Worm (Caenorhabditis elegans) whole organism, young adult: ENCODE results near the gene clec-195.

Experiments
- B0261.1 ChIP-seq: sonication (generic microtip); optimal IDR thresholded peaks from 2 replicates; lab custom pipeline; 2016; ENCODE audit warnings: mild to moderate bottlenecking, missing genetic modification characterization, moderate library complexity, missing compliant biosample characterization
- B0336.3 ChIP-seq: fragments of 200-800 bp; sonication (Bioruptor generic); IDR thresholded peaks from 2 replicates; pipeline ENCODE4 v1.3.6; 2022; ENCODE audit warnings: missing genetic modification characterization, missing compliant biosample characterization
- F10E7.11 ChIP-seq: sonication (generic microtip); optimal IDR thresholded peaks from 2 replicates; lab custom pipeline; 2017; ENCODE audit warnings: mild to moderate bottlenecking, missing genetic modification characterization, moderate library complexity, missing compliant biosample characterization
- F33H1.4 ChIP-seq: fragments of 200-800 bp; sonication (Bioruptor generic); IDR thresholded peaks from 2 replicates; pipeline ENCODE4 v1.3.6; 2022; ENCODE audit warnings: missing genetic modification reagents, missing genetic modification characterization, missing compliant biosample characterization
- F39B2.1 ChIP-seq: fragments of 200-800 bp; sonication (Bioruptor generic); IDR thresholded peaks from 2 replicates; pipeline ENCODE4 v1.3.6; 2022; ENCODE audit warnings: missing genetic modification reagents, missing genetic modification characterization, missing compliant biosample characterization
- F55B11.4 ChIP-seq: sonication (generic microtip); optimal IDR thresholded peaks from 2 replicates; lab custom pipeline; 2016; ENCODE audit warnings: missing compliant biosample characterization, missing genetic modification characterization, borderline replicate concordance; ENCODE audit not compliant: insufficient read depth
- Y67H2A.10 ChIP-seq: fragments of 200-800 bp; sonication (Bioruptor generic); conservative IDR thresholded peaks from 2 replicates; pipeline ENCODE4 v1.3.6; 2022; ENCODE audit warnings: missing genetic modification reagents, missing genetic modification characterization, missing compliant biosample characterization
- Y79H2A.3 ChIP-seq: fragments of 200-800 bp; sonication (Bioruptor generic); conservative IDR thresholded peaks from 2 replicates; pipeline ENCODE4 v1.3.6; 2022; ENCODE audit warnings: missing genetic modification reagents, missing genetic modification characterization, missing compliant biosample characterization
- ZK185.1 ChIP-seq: sonication (generic microtip); optimal IDR thresholded peaks from 2 replicates; lab custom pipeline; 2016; ENCODE audit warnings: mild to moderate bottlenecking, missing genetic modification characterization, missing compliant biosample characterization; ENCODE audit not compliant: poor library complexity, severe bottlenecking
- aptf-3 ChIP-seq: fragments of 200-800 bp; sonication (Bioruptor generic); IDR thresholded peaks from 2 replicates; pipeline ENCODE4 v1.3.6; 2022; ENCODE audit warnings: missing genetic modification characterization, missing compliant biosample characterization
- attf-3 ChIP-seq: fragments of 200-800 bp; sonication (Bioruptor generic); conservative IDR thresholded peaks from 2 replicates; pipeline ENCODE4 v1.3.6; 2022; ENCODE audit warnings: missing genetic modification reagents, missing genetic modification characterization, missing compliant biosample characterization
- cebp-1 ChIP-seq, 2 experiments: fragments of 200-800 bp in 1 of 2; sonication (Bioruptor generic) in 1 of 2; sonication (generic microtip) in 1 of 2; IDR thresholded peaks in 1 of 2; optimal IDR thresholded peaks in 1 of 2; 2 replicates each; pipeline versions ENCODE4 v1.3.6 to Lab custom; 2017 to 2022; ENCODE audit warnings: missing compliant biosample characterization in 2 of 2, missing genetic modification characterization in 2 of 2, mild to moderate bottlenecking in 1 of 2, missing genetic modification reagents in 1 of 2, moderate library complexity in 1 of 2
- ceh-100 ChIP-seq: fragments of 200-800 bp; sonication (Bioruptor generic); IDR thresholded peaks from 2 replicates; pipeline ENCODE4 v1.3.6; 2022; ENCODE audit warnings: missing genetic modification reagents, missing genetic modification characterization, missing compliant biosample characterization
- ceh-40 ChIP-seq: fragments of 200-800 bp; sonication (Bioruptor generic); IDR thresholded peaks from 2 replicates; pipeline ENCODE4 v1.3.6; 2022; ENCODE audit warnings: missing genetic modification characterization, missing compliant biosample characterization
- ceh-91 ChIP-seq: fragments of 200-800 bp; sonication (Bioruptor generic); IDR thresholded peaks from 2 replicates; pipeline ENCODE4 v1.3.6; 2022; ENCODE audit warnings: missing genetic modification reagents, missing genetic modification characterization, missing compliant biosample characterization
- chd-7 ChIP-seq: sonication (generic microtip); optimal IDR thresholded peaks from 2 replicates; lab custom pipeline; 2016; ENCODE audit warnings: mild to moderate bottlenecking, missing genetic modification characterization, moderate library complexity, missing compliant biosample characterization
- dox-1 ChIP-seq: fragments of 200-800 bp; sonication (Bioruptor generic); IDR thresholded peaks from 2 replicates; pipeline ENCODE4 v1.3.6; 2022; ENCODE audit warnings: missing genetic modification reagents, missing genetic modification characterization, missing compliant biosample characterization
- efl-1 ChIP-seq: fragments of 150-350 bp; optimal IDR thresholded peaks from 2 replicates; lab custom pipeline; 2014; ENCODE audit warnings: missing biosample characterization, missing genetic modification reagents, missing genetic modification characterization
- egl-44 ChIP-seq: fragments of 200-800 bp; sonication (Bioruptor generic); IDR thresholded peaks from 2 replicates; pipeline ENCODE4 v1.3.6; 2022; ENCODE audit warnings: missing genetic modification reagents, missing genetic modification characterization, missing compliant biosample characterization
- egrh-3 ChIP-seq: fragments of 200-800 bp; sonication (Bioruptor generic); IDR thresholded peaks from 2 replicates; pipeline ENCODE4 v1.3.6; 2022; ENCODE audit warnings: missing genetic modification reagents, missing genetic modification characterization, missing compliant biosample characterization
- ets-4 ChIP-seq: fragments of 200-800 bp; sonication (Bioruptor generic); optimal IDR thresholded peaks from 2 replicates; lab custom pipeline; 2018; ENCODE audit warnings: mild to moderate bottlenecking, missing genetic modification characterization, missing compliant biosample characterization
- fkh-3 ChIP-seq: sonication (generic microtip); optimal IDR thresholded peaks from 2 replicates; lab custom pipeline; 2016; ENCODE audit warnings: mild to moderate bottlenecking, missing genetic modification characterization, missing compliant biosample characterization
- gei-17 ChIP-seq: fragments of 200-800 bp; sonication (Bioruptor generic); optimal IDR thresholded peaks from 2 replicates; lab custom pipeline; 2018; ENCODE audit warnings: mild to moderate bottlenecking, missing genetic modification characterization, missing compliant biosample characterization
- hlh-26 ChIP-seq: fragments of 200-800 bp; sonication (Bioruptor generic); conservative IDR thresholded peaks from 2 replicates; pipeline ENCODE4 v1.3.6; 2022; ENCODE audit warnings: missing genetic modification reagents, missing genetic modification characterization, missing compliant biosample characterization
- hmg-20 ChIP-seq: fragments of 200-800 bp; sonication (Bioruptor generic); IDR thresholded peaks from 2 replicates; pipeline ENCODE4 v1.3.6; 2022; ENCODE audit warnings: missing genetic modification reagents, missing genetic modification characterization, missing compliant biosample characterization
- lag-1 ChIP-seq: fragments of 200-800 bp; sonication (Bioruptor generic); IDR thresholded peaks from 2 replicates; pipeline ENCODE4 v1.3.6; 2022; ENCODE audit warnings: missing genetic modification reagents, missing genetic modification characterization, missing compliant biosample characterization
- let-526 ChIP-seq: fragments of 200-800 bp; sonication (Bioruptor generic); IDR thresholded peaks from 2 replicates; pipeline ENCODE4 v1.3.6; 2022; ENCODE audit warnings: missing genetic modification reagents, missing genetic modification characterization, missing compliant biosample characterization
- lir-1 ChIP-seq: fragments of 200-800 bp; sonication (Bioruptor generic); conservative IDR thresholded peaks from 2 replicates; pipeline ENCODE4 v1.3.6; 2022; ENCODE audit warnings: missing genetic modification reagents, missing genetic modification characterization, missing compliant biosample characterization
- madf-10 ChIP-seq: sonication (generic microtip); optimal IDR thresholded peaks from 2 replicates; lab custom pipeline; 2016; ENCODE audit warnings: mild to moderate bottlenecking, missing genetic modification characterization, missing compliant biosample characterization
- mcd-1 ChIP-seq: fragments of 200-800 bp; sonication (Bioruptor generic); IDR thresholded peaks from 2 replicates; pipeline ENCODE4 v1.3.6; 2022; ENCODE audit warnings: missing genetic modification reagents, missing genetic modification characterization, missing compliant biosample characterization
- mel-28 ChIP-seq: sonication (generic microtip); optimal IDR thresholded peaks from 2 replicates; lab custom pipeline; 2016; ENCODE audit warnings: borderline replicate concordance, mild to moderate bottlenecking, missing genetic modification characterization, missing compliant biosample characterization
- nfyb-1 ChIP-seq: fragments of 200-800 bp; sonication (Bioruptor generic); IDR thresholded peaks from 2 replicates; pipeline ENCODE4 v1.3.6; 2022; ENCODE audit warnings: missing genetic modification reagents, missing genetic modification characterization, missing compliant biosample characterization
- nhr-179 ChIP-seq: sonication (generic microtip); optimal IDR thresholded peaks from 2 replicates; lab custom pipeline; 2016; ENCODE audit warnings: mild to moderate bottlenecking, missing genetic modification characterization, missing compliant biosample characterization
- nhr-90 ChIP-seq: sonication (generic microtip); optimal IDR thresholded peaks from 2 replicates; lab custom pipeline; 2016; ENCODE audit warnings: missing genotype, mild to moderate bottlenecking, missing genetic modification characterization, missing compliant biosample characterization
- pbrm-1 ChIP-seq: fragments of 200-800 bp; sonication (Bioruptor generic); IDR thresholded peaks from 2 replicates; pipeline ENCODE4 v1.3.6; 2022; ENCODE audit warnings: missing genetic modification reagents, missing genetic modification characterization, missing compliant biosample characterization
- pha-4 ChIP-seq: fragments of 150-350 bp; sonication (generic microtip); optimal IDR thresholded peaks from 2 replicates; lab custom pipeline; 2014; ENCODE audit warnings: missing biosample characterization, missing genetic modification reagents, missing genetic modification characterization
- sea-2 ChIP-seq: fragments of 200-800 bp; sonication (Bioruptor generic); IDR thresholded peaks from 2 replicates; pipeline ENCODE4 v1.3.6; 2022; ENCODE audit warnings: missing genetic modification characterization, missing compliant biosample characterization
- snpc-3.4 ChIP-seq: sonication (generic microtip); optimal IDR thresholded peaks from 2 replicates; lab custom pipeline; 2017; ENCODE audit warnings: missing genetic modification characterization, mild to moderate bottlenecking, missing compliant biosample characterization, antibody characterized with exemption, moderate library complexity, missing genotype, missing genetic modification reagents
- snpc-4 ChIP-seq, 5 experiments: fragments of 150-350 bp in 1 of 5; sonication (generic microtip) in 4 of 5; optimal IDR thresholded peaks; 2 replicates each; lab custom pipeline; 2014 to 2018; ENCODE audit warnings: missing genetic modification characterization in 5 of 5, missing biosample characterization in 3 of 5, antibody characterized with exemption in 2 of 5, mild to moderate bottlenecking in 2 of 5, missing compliant biosample characterization in 2 of 5, missing genotype in 2 of 5, moderate library complexity in 2 of 5, missing genetic modification reagents in 1 of 5
- tbp1 ChIP-seq: fragments of 200-800 bp; sonication (Bioruptor generic); optimal IDR thresholded peaks from 2 replicates; lab custom pipeline; 2018; ENCODE audit warnings: mild to moderate bottlenecking, missing genetic modification characterization, missing compliant biosample characterization
- tlf-1 ChIP-seq: fragments of 200-800 bp; sonication (Bioruptor generic); optimal IDR thresholded peaks from 2 replicates; lab custom pipeline; 2018; ENCODE audit warnings: mild to moderate bottlenecking, missing genetic modification characterization, missing compliant biosample characterization
- unc-130 ChIP-seq: sonication (generic microtip); optimal IDR thresholded peaks from 2 replicates; lab custom pipeline; 2016; ENCODE audit warnings: missing genetic modification reagents, missing genetic modification characterization, missing compliant biosample characterization
- zfh-2 ChIP-seq: fragments of 200-800 bp; sonication (Bioruptor generic); conservative IDR thresholded peaks from 2 replicates; pipeline ENCODE4 v1.3.6; 2022; ENCODE audit warnings: missing genetic modification reagents, missing genetic modification characterization, missing compliant biosample characterization
- ztf-22 ChIP-seq: fragments of 200-800 bp; sonication (Bioruptor generic); optimal IDR thresholded peaks from 2 replicates; lab custom pipeline; 2018; ENCODE audit warnings: mild to moderate bottlenecking, missing genetic modification characterization, moderate library complexity, missing compliant biosample characterization
- ztf-25 ChIP-seq: fragments of 200-800 bp; sonication (Bioruptor generic); IDR thresholded peaks from 2 replicates; pipeline ENCODE4 v1.3.6; 2022; ENCODE audit warnings: missing genetic modification reagents, missing genetic modification characterization, missing compliant biosample characterization

The clec-195 gene

DNA sequence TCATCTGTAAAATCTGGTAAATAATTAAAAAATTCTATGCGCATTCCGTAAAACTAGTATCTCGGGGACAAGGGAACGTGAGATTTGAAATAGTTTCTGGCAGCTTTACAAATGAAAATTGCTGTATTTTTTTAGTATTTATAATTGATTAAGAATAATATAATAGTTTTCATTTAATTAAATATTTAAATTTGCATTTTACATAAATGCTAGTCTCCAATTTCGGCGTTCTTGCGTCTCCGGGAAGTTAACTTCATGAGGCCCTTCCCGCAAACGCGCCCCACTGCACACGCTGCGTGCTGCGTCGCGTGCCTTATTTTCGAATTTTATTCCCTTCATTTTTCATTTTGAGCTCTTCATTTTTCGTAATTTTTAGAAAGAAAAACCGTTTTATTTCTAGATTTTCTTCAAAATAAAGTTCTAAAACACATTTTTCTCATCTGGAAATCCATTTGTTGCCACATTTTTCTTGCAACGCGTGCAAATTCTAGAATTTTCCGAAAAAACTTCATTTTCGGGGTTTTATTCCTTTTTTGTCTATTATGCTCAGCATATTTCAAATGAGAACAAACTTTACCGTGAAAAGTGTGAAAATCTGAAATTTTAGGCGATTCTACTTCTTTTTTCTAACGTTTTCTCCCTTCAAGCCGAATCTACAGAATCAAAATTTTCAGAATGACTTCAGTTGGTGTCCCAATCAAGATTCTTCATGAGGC, 42.0 kb upstream of the clec-195 start, which contains the start of the genes snx-13 and snr-1 (continued):
- TF ChIP-seq hmg-20 (GFP tag; lab: Robert Waterston, UW) (no peak), mel-28 (tag; lab: Kevin White, UChicago) (no peak), unc-130 (GFP tag; lab: Kevin White, UChicago) (peak; percentile 85), zfh-2 (GFP tag; lab: Robert Waterston, UW) (no peak), snpc-4 (GFP tag; optimal IDR thresholded peaks at IDR 0.05; lab: Kevin White, UChicago) (peak; percentile 73), snpc-4 (tag; optimal IDR thresholded peaks at IDR 0.05; lab: Kevin White, UChicago) (peak; percentile 36 to 91 (median 73)), efl-1 (GFP tag; lab: Kevin White, UChicago) (peak; percentile 16), cebp-1 (GFP tag; IDR thresholded peaks at IDR 0.05; lab: Robert Waterston, UW) (peak; percentile 43; the same call in 1 of the 2 replicates), cebp-1 (tag; optimal IDR thresholded peaks at IDR 0.05; lab: Kevin White, UChicago) (peak; percentile 67), sea-2 (no peak), snpc-3.4 (tag; lab: Kevin White, UChicago) (peak; percentile 57), gei-17 (GFP tag; lab: Kevin White, UChicago) (no peak), Y79H2A.3 (peak; percentile 82; the same call in 1 of the 2 replicates), F55B11.4 (tag; lab: Kevin White, UChicago) (no peak), ZK185.1 (tag; lab: Kevin White, UChicago) (peak; percentile 55), pha-4 (tag; lab: Kevin White, UChicago) (no peak), tbp1 (GFP tag; lab: Kevin White, UChicago) (peak; percentile 71), B0261.1 (tag; lab: Kevin White, UChicago) (peak; percentile 20), Y67H2A.10 (GFP tag; lab: Robert Waterston, UW) (no peak), ceh-40 (GFP tag; lab: Robert Waterston, UW) (no peak), let-526 (GFP tag; lab: Robert Waterston, UW) (0 out of 2 replicates have a peak, but pooled peaks have one; percentile 69), fkh-3 (tag; lab: Kevin White, UChicago) (no peak), F33H1.4 (0 out of 2 replicates have a peak, but pooled peaks have one; percentile 18), F10E7.11 (no peak), egl-44 (GFP tag; lab: Robert Waterston, UW) (no peak), chd-7 (no peak), madf-10 (peak; percentile 76), lir-1 (GFP tag; lab: Robert Waterston, UW) (peak; percentile 80), dox-1 (GFP tag; lab: Robert Waterston, UW) (peak; percentile 91), aptf-3 (no peak), lag-1 (GFP tag; lab: Robert Waterston, UW) (no peak), hlh-26 (GFP tag; lab: Robert Waterston, UW) (no peak), ceh-91 (GFP tag; lab: Robert Waterston, UW) (peak; percentile 70; the same call in 1 of the 2 replicates), ztf-22 (GFP tag; lab: Kevin White, UChicago) (no peak), ztf-25 (no peak), tlf-1 (GFP tag; lab: Kevin White, UChicago) (peak; percentile 34), mcd-1 (peak; percentile 96), B0336.3 (GFP tag; lab: Robert Waterston, UW) (0 out of 2 replicates have a peak, but pooled peaks have one; percentile 25), ceh-100 (GFP tag; lab: Robert Waterston, UW) (peak; percentile 99), nhr-90 (tag; lab: Kevin White, UChicago) (no peak), F39B2.1 (no peak), nhr-179 (tag; lab: Kevin White, UChicago) (no peak), ets-4 (GFP tag; lab: Kevin White, UChicago) (no peak), pbrm-1 (GFP tag; lab: Robert Waterston, UW) (peak; percentile 78), egrh-3 (GFP tag; lab: Robert Waterston, UW) (peak; percentile 50; the same call in 1 of the 2 replicates), nfyb-1 (GFP tag; lab: Robert Waterston, UW) (peak; percentile 57; the same call in 1 of the 2 replicates), attf-3 (GFP tag; lab: Robert Waterston, UW) (no peak; the same call in 1 of the 2 replicates)
